Fruit fly (Drosophila melanogaster): ENCODE results near the gene Tpi.
A peak's percentile ranks its signal among the peaks of the same experiment; 100 is the strongest.

The Tpi gene

DNA sequence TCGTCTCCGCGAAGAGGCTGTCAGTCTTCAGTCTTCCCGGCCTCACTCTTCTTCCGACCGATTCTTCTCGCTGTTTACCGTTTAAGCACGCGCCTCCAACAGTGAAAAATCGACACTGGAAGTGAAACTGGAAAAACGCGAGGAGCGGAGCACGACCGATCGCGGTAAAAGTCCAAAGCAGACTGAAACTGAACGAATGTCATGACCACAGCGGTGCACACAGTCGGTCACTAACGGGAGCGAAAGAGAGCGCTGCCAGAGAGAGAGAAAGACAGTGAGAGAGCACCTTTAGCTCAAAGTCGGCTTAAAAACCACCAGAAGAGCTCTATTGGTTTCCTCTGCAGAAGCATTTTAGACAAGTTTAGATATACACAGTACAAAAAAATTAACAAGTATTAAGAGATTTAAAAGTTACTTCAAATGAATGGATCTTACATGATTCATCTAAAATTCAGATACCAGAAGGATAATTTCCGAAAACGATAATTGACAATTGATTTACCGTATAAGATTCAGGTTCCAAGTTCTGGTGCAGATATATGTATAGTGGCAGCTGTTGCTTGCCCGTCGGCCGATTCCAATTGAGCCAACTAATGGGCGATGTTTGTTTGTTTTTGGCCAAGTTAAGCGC, 26.0 kb upstream of the Tpi start, which contains the start of gene CG11498 (continued):
- TF ChIP-seq Drgx (GFP tag; IDR thresholded peaks at IDR 0.05) (peak; percentile 72), CG12236 (GFP tag; optimal IDR thresholded peaks at IDR 0.05) (no peak), CG14710 (tag; optimal IDR thresholded peaks at IDR 0.05) (no peak)

DNA sequence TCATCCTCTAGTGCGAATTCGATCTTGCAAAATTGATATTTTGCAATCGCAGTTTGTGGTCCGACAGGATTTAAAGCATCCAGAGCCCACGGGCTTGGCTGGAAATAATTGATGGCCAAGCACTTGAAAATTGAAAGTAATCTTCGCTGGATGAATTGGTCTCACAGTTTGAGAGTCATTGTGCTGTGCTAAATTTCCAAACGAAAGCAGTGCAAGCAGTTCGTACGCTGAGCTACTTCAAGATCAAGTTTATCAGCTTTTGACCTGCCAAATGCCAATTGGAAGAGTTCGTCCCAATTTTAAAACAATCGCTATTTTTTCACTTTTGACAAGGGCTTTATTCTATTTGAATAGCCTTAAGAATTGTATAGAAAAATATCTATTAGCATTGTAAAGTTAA, 19.5 kb upstream of the Tpi start:
- no peak for TF ChIP-seq Sin3A (optimal IDR thresholded peaks at IDR 0.05)
- no peak for TF ChIP-seq gem (tag; optimal IDR thresholded peaks at IDR 0.05)
- TF ChIP-seq tll (GFP tag; optimal IDR thresholded peaks at IDR 0.05), result no peak
- no peak for TF ChIP-seq CG2875 (GFP tag; optimal IDR thresholded peaks at IDR 0.05)
- TF ChIP-seq CG13894 (tag; optimal IDR thresholded peaks at IDR 0.05), result no peak
- peak; percentile 18; the same call in 1 of the 2 replicates for TF ChIP-seq amos (GFP tag; IDR thresholded peaks at IDR 0.05; ENCODE audit: partially characterized antibody)
- no peak for TF ChIP-seq Ets65A (GFP tag)
- TF ChIP-seq wek (GFP tag; optimal IDR thresholded peaks at IDR 0.05), result no peak
- TF ChIP-seq jigr1 (GFP tag; IDR thresholded peaks at IDR 0.05), result no peak
- no peak for TF ChIP-seq Hmr (GFP tag; optimal IDR thresholded peaks at IDR 0.05)
- no peak for TF ChIP-seq CG12769 (tag; optimal IDR thresholded peaks at IDR 0.05)
- no peak for TF ChIP-seq E2f2 (GFP tag; IDR thresholded peaks at IDR 0.05)
- TF ChIP-seq CG1792 (GFP tag; optimal IDR thresholded peaks at IDR 0.05), result no peak
- TF ChIP-seq nmo (GFP tag; optimal IDR thresholded peaks at IDR 0.05), result no peak
- no peak for TF ChIP-seq CG1529 (GFP tag; optimal IDR thresholded peaks at IDR 0.05)
- TF ChIP-seq ro (GFP tag; IDR thresholded peaks at IDR 0.05), result no peak
- TF ChIP-seq shn (GFP tag; optimal IDR thresholded peaks at IDR 0.05), result no peak
- TF ChIP-seq CG30020 (tag; optimal IDR thresholded peaks at IDR 0.05), result no peak
- TF ChIP-seq cwo (GFP tag; optimal IDR thresholded peaks at IDR 0.05), result no peak
- TF ChIP-seq Hr39 (optimal IDR thresholded peaks at IDR 0.05), result no peak
- TF ChIP-seq CG7786 (GFP tag; optimal IDR thresholded peaks at IDR 0.05), result no peak
- TF ChIP-seq H15 (GFP tag; IDR thresholded peaks at IDR 0.05), result no peak
- TF ChIP-seq CG11696 (GFP tag; IDR thresholded peaks at IDR 0.05), result no peak
- no peak for TF ChIP-seq pnt (GFP tag; optimal IDR thresholded peaks at IDR 0.05)
- no peak for TF ChIP-seq rib (GFP tag; IDR thresholded peaks at IDR 0.05)
- no peak for TF ChIP-seq sens (GFP tag)
- TF ChIP-seq Atf-2 (GFP tag; optimal IDR thresholded peaks at IDR 0.05), result no peak
- TF ChIP-seq Hand (GFP tag; optimal IDR thresholded peaks at IDR 0.05), result no peak
- no peak for TF ChIP-seq ara (GFP tag; IDR thresholded peaks at IDR 0.05)
- TF ChIP-seq crp (GFP tag; optimal IDR thresholded peaks at IDR 0.05), result no peak
- no peak for TF ChIP-seq org-1 (GFP tag; optimal IDR thresholded peaks at IDR 0.05)
- TF ChIP-seq zfh1 (GFP tag; IDR thresholded peaks at IDR 0.05), result no peak
- TF ChIP-seq hb (GFP tag; IDR thresholded peaks at IDR 0.05; ENCODE audit: partially characterized antibody), result no peak
- TF ChIP-seq mirr (GFP tag; optimal IDR thresholded peaks at IDR 0.05), result no peak
- TF ChIP-seq CG12104 (GFP tag; optimal IDR thresholded peaks at IDR 0.05), result no peak
- TF ChIP-seq bcd (GFP tag; optimal IDR thresholded peaks at IDR 0.05), result no peak
- no peak for TF ChIP-seq CG5180 (GFP tag; optimal IDR thresholded peaks at IDR 0.05)
- TF ChIP-seq pros (GFP tag; optimal IDR thresholded peaks at IDR 0.05), result no peak
- TF ChIP-seq Atf3 (GFP tag; optimal IDR thresholded peaks at IDR 0.05), result no peak
- no peak for TF ChIP-seq CG3995 (GFP tag; optimal IDR thresholded peaks at IDR 0.05)
- no peak for TF ChIP-seq Ravus (GFP tag; IDR thresholded peaks at IDR 0.05)
- TF ChIP-seq CG15073 (GFP tag; optimal IDR thresholded peaks at IDR 0.05), result no peak
- no peak for TF ChIP-seq CG33213 (GFP tag; optimal IDR thresholded peaks at IDR 0.05)
- TF ChIP-seq CG9876 (GFP tag; optimal IDR thresholded peaks at IDR 0.05), result no peak
- TF ChIP-seq lmd (GFP tag; IDR thresholded peaks at IDR 0.05), result no peak
- no peak for TF ChIP-seq Stat92E (GFP tag; optimal IDR thresholded peaks at IDR 0.05)
- TF ChIP-seq Elba2 (GFP tag; optimal IDR thresholded peaks at IDR 0.05), result peak; percentile 81
